Worm (Caenorhabditis elegans): Measurements from ENCODE around the gene svop-1.

ce11 chrIII:8923240-8923734 lies 38.0 kb upstream of the svop-1 start, which contains the start of gene glb-1:
- TF ChIP-seq ceh-13 (GFP tag; optimal IDR thresholded peaks at IDR 0.05), result no peak
- no peak for TF ChIP-seq tbx-37 (GFP tag; conservative IDR thresholded peaks at IDR 0.05)
- TF ChIP-seq aly-1 (tag; optimal IDR thresholded peaks at IDR 0.05), result no peak
- TF ChIP-seq ama-1 (optimal IDR thresholded peaks at IDR 0.05), result no peak
- TF ChIP-seq ceh-36 (tag; optimal IDR thresholded peaks at IDR 0.05), result no peak
- TF ChIP-seq flt-1 (GFP tag; IDR thresholded peaks at IDR 0.05), result no peak
- no peak for TF ChIP-seq scrt-1 (GFP tag; IDR thresholded peaks at IDR 0.05)
- TF ChIP-seq B0310.2 (tag; optimal IDR thresholded peaks at IDR 0.05), result no peak
- TF ChIP-seq hmbx-1 (tag; optimal IDR thresholded peaks at IDR 0.05), result no peak
- TF ChIP-seq hmg-4 (GFP tag; optimal IDR thresholded peaks at IDR 0.05), result no peak
- TF ChIP-seq pes-1 (GFP tag; IDR thresholded peaks at IDR 0.05), result no peak
- no peak for TF ChIP-seq sea-1 (GFP tag; conservative IDR thresholded peaks at IDR 0.05)
